Worm (Caenorhabditis elegans) whole organism, mixed stage, embryonic: ENCODE results near the gene gba-1.

ENCODE experiments used
- elt-1 ChIP-seq: sonication (generic microtip); optimal IDR thresholded peaks from 2 replicates; lab custom pipeline; 2017; ENCODE audit warnings: missing genetic modification characterization, mild to moderate bottlenecking, missing compliant biosample characterization, antibody characterized with exemption, moderate library complexity, borderline replicate concordance; ENCODE audit not compliant: insufficient read depth
- lsy-2 ChIP-seq: fragments of 150-350 bp; optimal IDR thresholded peaks from 2 replicates; lab custom pipeline; 2014; ENCODE audit warnings: missing biosample characterization, missing genetic modification characterization
- nhr-237 ChIP-seq: fragments of 150-350 bp; optimal IDR thresholded peaks from 2 replicates; lab custom pipeline; 2014; ENCODE audit warnings: missing biosample characterization, missing genetic modification characterization
- pha-4 ChIP-seq: fragments of 150-350 bp; optimal IDR thresholded peaks from 2 replicates; lab custom pipeline; 2018; ENCODE audit warnings: missing biosample characterization, missing genetic modification reagents, missing genetic modification characterization
- snpc-4 ChIP-seq: fragments of 150-350 bp; optimal IDR thresholded peaks from 2 replicates; lab custom pipeline; 2014; ENCODE audit warnings: missing biosample characterization, missing genetic modification characterization
- unc-39 ChIP-seq: fragments of 150-350 bp; optimal IDR thresholded peaks from 2 replicates; lab custom pipeline; 2014; ENCODE audit warnings: missing biosample characterization, missing genetic modification characterization
- ztf-11 ChIP-seq: fragments of 150-350 bp; optimal IDR thresholded peaks from 2 replicates; lab custom pipeline; 2014; ENCODE audit warnings: missing biosample characterization, missing genetic modification characterization

- TF ChIP-seq nhr-237 (tag; lab: Kevin White, UChicago) = no peak
- no peak for TF ChIP-seq snpc-4 (tag; lab: Kevin White, UChicago)
- no peak for TF ChIP-seq unc-39 (tag; lab: Kevin White, UChicago)
- TF ChIP-seq ztf-11 = no peak
- no peak for TF ChIP-seq lsy-2 (tag; lab: Kevin White, UChicago)
- TF ChIP-seq elt-1 = no peak
- TF ChIP-seq pha-4 (tag; lab: Kevin White, UChicago) = no peak
These were observed 31.3 kb downstream of the gba-1 start, which contains the start of gene Y59C2A.1 for ce11 chrII:2207812-2208211.
